Fruit fly (Drosophila melanogaster): Measurements from ENCODE around the gene CG13042.

CG13042 gene

DNA sequence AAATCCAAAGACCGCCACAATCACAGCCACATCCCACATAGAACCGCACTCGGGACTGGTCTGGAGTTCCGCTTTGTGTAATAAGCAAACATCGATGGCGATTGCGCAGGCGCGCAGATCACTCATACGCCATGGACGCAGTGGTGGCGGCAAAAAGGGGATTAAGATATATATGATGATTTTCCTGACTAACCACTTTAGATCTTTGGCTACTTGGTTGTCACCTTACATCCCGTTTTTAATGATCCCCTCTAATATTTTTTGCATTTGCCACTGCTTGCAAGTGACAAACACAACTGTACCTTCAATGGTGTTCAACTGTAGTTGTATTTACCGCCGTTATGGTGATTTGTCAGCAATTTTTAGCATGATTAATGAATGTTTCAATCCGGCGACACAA is 1.7 kb upstream of the CG13042 start (continued):
- TF ChIP-seq Adf1 (GFP tag; IDR thresholded peaks at IDR 0.05) = no peak
- TF ChIP-seq CG14667 (GFP tag; IDR thresholded peaks at IDR 0.05) = no peak
- TF ChIP-seq ranshi (GFP tag; IDR thresholded peaks at IDR 0.05) = 0 out of 2 replicates have a peak, but pooled peaks have one; percentile 29
- TF ChIP-seq HLH3B (GFP tag; IDR thresholded peaks at IDR 0.05) = peak; percentile 25; the same call in 1 of the 2 replicates
- TF ChIP-seq CG9932 (GFP tag; IDR thresholded peaks at IDR 0.05) = peak; percentile 75
- peak; percentile 27 for TF ChIP-seq CG3281 (GFP tag; optimal IDR thresholded peaks at IDR 0.05)
- no peak for TF ChIP-seq danr (GFP tag; IDR thresholded peaks at IDR 0.05)
- TF ChIP-seq cas (GFP tag; IDR thresholded peaks at IDR 0.05) = no peak
- TF ChIP-seq D (optimal IDR thresholded peaks at IDR 0.05) = no peak
- TF ChIP-seq D (GFP tag; optimal IDR thresholded peaks at IDR 0.05) = no peak
- TF ChIP-seq CG11456 (GFP tag; IDR thresholded peaks at IDR 0.05) = 0 out of 3 replicates have a peak, but pooled peaks have one; percentile 50
- no peak for TF ChIP-seq CG8290 (GFP tag; optimal IDR thresholded peaks at IDR 0.05)
- TF ChIP-seq CG8290 (tag; optimal IDR thresholded peaks at IDR 0.05) = peak in 1 of 2 experiments; percentile 69

DNA sequence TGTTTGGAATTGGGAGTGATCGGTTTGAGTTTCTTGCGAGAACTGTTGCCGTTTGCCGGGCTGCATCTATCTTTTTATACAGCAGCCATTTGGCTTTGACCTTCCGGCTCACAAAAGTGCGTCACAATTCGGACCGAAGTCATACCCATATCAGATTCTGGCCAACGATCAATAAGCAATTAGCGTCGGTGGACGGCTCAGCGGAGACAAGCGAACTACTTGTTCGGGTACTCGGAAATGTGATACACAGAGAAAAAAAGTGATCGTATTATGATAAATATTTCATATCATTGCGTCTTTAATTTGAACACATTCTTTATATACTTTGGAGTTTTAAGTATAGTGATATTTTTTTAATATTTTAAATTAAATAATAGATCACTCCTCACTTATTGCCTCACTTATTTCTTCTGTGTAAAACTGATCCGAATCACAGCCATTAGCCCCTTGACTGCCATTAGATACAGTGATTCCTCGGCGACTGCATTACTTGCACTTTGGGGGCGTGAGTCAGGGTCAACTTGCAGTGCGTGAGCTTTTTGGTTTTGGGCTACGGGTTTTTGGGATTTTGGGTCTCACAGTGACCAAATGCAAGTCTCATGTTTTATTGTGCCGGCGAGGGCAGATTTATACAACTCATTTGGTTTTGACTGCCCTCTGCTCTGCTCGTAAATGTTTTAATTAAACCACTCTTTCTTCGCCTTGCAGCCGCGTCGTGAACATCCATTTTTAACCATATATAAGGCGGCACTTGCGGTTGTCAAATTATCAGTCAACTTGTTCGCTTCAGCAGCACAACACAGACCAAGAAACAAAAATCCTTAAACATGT is 2.2 kb downstream of the CG13042 start, which contains the start of the genes CG13043 and CG13063:
Gene CG13043 (minus strand): TSS at position 51 of the 831 bp plus-strand sequence.
Gene CG13063 (plus strand): TSS at position 781 of the 831 bp plus-strand sequence.
- TF ChIP-seq ci (GFP tag; IDR thresholded peaks at IDR 0.05) = 0 out of 3 replicates have a peak, but pooled peaks have one; percentile 32
- TF ChIP-seq Atf6 (GFP tag; IDR thresholded peaks at IDR 0.05) = peak; percentile 15; the same call in 1 of the 2 replicates
- peak in 1 of 2 experiments; percentile 5 for TF ChIP-seq Eip74EF (GFP tag; optimal IDR thresholded peaks at IDR 0.05)
- TF ChIP-seq PHDP (tag; optimal IDR thresholded peaks at IDR 0.05) = peak; percentile 3
- no peak for TF ChIP-seq CG9876 (GFP tag; optimal IDR thresholded peaks at IDR 0.05)
- TF ChIP-seq mam (GFP tag; optimal IDR thresholded peaks at IDR 0.05) = no peak
- peak; percentile 27 for TF ChIP-seq Blimp-1 (GFP tag; optimal IDR thresholded peaks at IDR 0.05)
- no peak for TF ChIP-seq CG1529 (GFP tag; optimal IDR thresholded peaks at IDR 0.05)
- TF ChIP-seq CG11504 (tag; optimal IDR thresholded peaks at IDR 0.05) = peak; percentile 59
- peak; percentile 42 for TF ChIP-seq CG2678 (tag; optimal IDR thresholded peaks at IDR 0.05)
- no peak for TF ChIP-seq fd64A (GFP tag; optimal IDR thresholded peaks at IDR 0.05)
- peak; percentile 26 for TF ChIP-seq CG7839 (tag; optimal IDR thresholded peaks at IDR 0.05)
- TF ChIP-seq CG15011 (GFP tag; optimal IDR thresholded peaks at IDR 0.05) = no peak
- TF ChIP-seq Oli (tag; optimal IDR thresholded peaks at IDR 0.05) = peak; percentile 22
- peak; percentile 7 for TF ChIP-seq CoRest (tag; optimal IDR thresholded peaks at IDR 0.05)
- TF ChIP-seq MESR4 (GFP tag; optimal IDR thresholded peaks at IDR 0.05) = no peak
- peak; percentile 11 for TF ChIP-seq CG7556 (GFP tag; optimal IDR thresholded peaks at IDR 0.05)
- TF ChIP-seq CG13287 (GFP tag; IDR thresholded peaks at IDR 0.05; ENCODE audit: partially characterized antibody) = no peak
- peak; percentile 41; the same call in 1 of the 3 replicates for TF ChIP-seq row (GFP tag; IDR thresholded peaks at IDR 0.05)
- TF ChIP-seq Deaf1 (tag; optimal IDR thresholded peaks at IDR 0.05) = peak; percentile 18
- TF ChIP-seq gem (tag; optimal IDR thresholded peaks at IDR 0.05) = peak; percentile 59
- TF ChIP-seq unpg (GFP tag; optimal IDR thresholded peaks at IDR 0.05) = peak; percentile 42
- no peak for TF ChIP-seq ara (GFP tag; IDR thresholded peaks at IDR 0.05)
- no peak for TF ChIP-seq toy (GFP tag; IDR thresholded peaks at IDR 0.05)
- 0 out of 2 replicates have a peak, but pooled peaks have one; percentile 27 for TF ChIP-seq CG14441 (GFP tag; IDR thresholded peaks at IDR 0.05)
- 0 out of 3 replicates have a peak, but pooled peaks have one; percentile 31 for TF ChIP-seq dysf (GFP tag; IDR thresholded peaks at IDR 0.05)
- TF ChIP-seq E2f1 (GFP tag; IDR thresholded peaks at IDR 0.05) = no peak
- TF ChIP-seq gsb-n (tag; optimal IDR thresholded peaks at IDR 0.05) = peak; percentile 58
- TF ChIP-seq CG31441 (GFP tag; IDR thresholded peaks at IDR 0.05) = 0 out of 2 replicates have a peak, but pooled peaks have one; percentile 23
- peak; percentile 22 for TF ChIP-seq tap (tag; optimal IDR thresholded peaks at IDR 0.05)
- TF ChIP-seq Ptx1 (GFP tag; IDR thresholded peaks at IDR 0.05) = peak; percentile 35; the same call in 1 of the 2 replicates
- TF ChIP-seq CG13424 (tag; optimal IDR thresholded peaks at IDR 0.05) = peak; percentile 34
- no peak for TF ChIP-seq Optix (GFP tag; IDR thresholded peaks at IDR 0.05)
- TF ChIP-seq Sox100B (GFP tag; optimal IDR thresholded peaks at IDR 0.05) = peak; percentile 32
- peak; percentile 2 for TF ChIP-seq dmrt99B (tag; optimal IDR thresholded peaks at IDR 0.05)
